Worm (Caenorhabditis elegans): ENCODE data around the gene wbp-11.

- TF ChIP-seq ets-7 (tag; optimal IDR thresholded peaks at IDR 0.05) (no peak), hmg-4 (GFP tag; optimal IDR thresholded peaks at IDR 0.05) (no peak), ama-1 (optimal IDR thresholded peaks at IDR 0.05) (no peak), hnd-1 (tag; optimal IDR thresholded peaks at IDR 0.05) (no peak), tbx-11 (GFP tag; IDR thresholded peaks at IDR 0.05) (no peak), flt-1 (GFP tag; IDR thresholded peaks at IDR 0.05) (no peak), sea-1 (GFP tag; conservative IDR thresholded peaks at IDR 0.05) (no peak), ceh-36 (tag; optimal IDR thresholded peaks at IDR 0.05) (no peak), scrt-1 (GFP tag; IDR thresholded peaks at IDR 0.05) (no peak)
These were observed 17.6 kb upstream of the wbp-11 start, which contains the start of gene nlp-63 for ce11 chrII:10155106-10155505.

All from whole organism, early embryonic.